Fruit fly (Drosophila melanogaster): ENCODE results near the gene CG33710.

The CG33710 gene

dm6 chr3L:19905427-19905826 is 47.2 kb downstream of the CG33710 start (continued):
- no peak for TF ChIP-seq CG16815 (GFP tag; optimal IDR thresholded peaks at IDR 0.05)
- TF ChIP-seq otp (GFP tag; IDR thresholded peaks at IDR 0.05), result 0 out of 3 replicates have a peak, but pooled peaks have one; percentile 14
- TF ChIP-seq hth (optimal IDR thresholded peaks at IDR 0.05), result no peak
- TF ChIP-seq phol (tag; optimal IDR thresholded peaks at IDR 0.05), result no peak
- no peak for TF ChIP-seq CG8944 (GFP tag; optimal IDR thresholded peaks at IDR 0.05)
- TF ChIP-seq CG9876 (GFP tag; optimal IDR thresholded peaks at IDR 0.05), result no peak
- TF ChIP-seq sob (GFP tag; IDR thresholded peaks at IDR 0.05), result no peak
- TF ChIP-seq CG10462 (GFP tag; optimal IDR thresholded peaks at IDR 0.05), result no peak
- no peak for TF ChIP-seq br (optimal IDR thresholded peaks at IDR 0.05)
- no peak for TF ChIP-seq CG1602 (GFP tag; optimal IDR thresholded peaks at IDR 0.05)
- TF ChIP-seq CG2202 (tag; optimal IDR thresholded peaks at IDR 0.05), result no peak
- no peak for TF ChIP-seq zen2 (GFP tag; IDR thresholded peaks at IDR 0.05; ENCODE audit: partially characterized antibody)
- TF ChIP-seq CG17912 (GFP tag; optimal IDR thresholded peaks at IDR 0.05), result no peak
- TF ChIP-seq dmrt11E (tag; optimal IDR thresholded peaks at IDR 0.05), result no peak
- TF ChIP-seq MESR4 (GFP tag; optimal IDR thresholded peaks at IDR 0.05), result no peak
- TF ChIP-seq CG4730 (GFP tag; IDR thresholded peaks at IDR 0.05), result no peak
- no peak for TF ChIP-seq ab (GFP tag; optimal IDR thresholded peaks at IDR 0.05)
- peak; percentile 51 for TF ChIP-seq CG2120 (GFP tag; optimal IDR thresholded peaks at IDR 0.05)
- no peak for TF ChIP-seq CG17328 (GFP tag; IDR thresholded peaks at IDR 0.05)
- no peak for TF ChIP-seq CG4282 (GFP tag; optimal IDR thresholded peaks at IDR 0.05)
- no peak for TF ChIP-seq Camta (GFP tag; optimal IDR thresholded peaks at IDR 0.05)
- no peak for TF ChIP-seq Dp (GFP tag; optimal IDR thresholded peaks at IDR 0.05)
- TF ChIP-seq org-1 (GFP tag; optimal IDR thresholded peaks at IDR 0.05), result no peak
- no peak for TF ChIP-seq CG8290 (GFP tag; optimal IDR thresholded peaks at IDR 0.05)
- TF ChIP-seq CG8290 (tag; optimal IDR thresholded peaks at IDR 0.05), result no peak
- TF ChIP-seq bbx (GFP tag; IDR thresholded peaks at IDR 0.05; ENCODE audit: partially characterized antibody), result no peak
- TF ChIP-seq jigr1 (GFP tag; IDR thresholded peaks at IDR 0.05), result no peak
- TF ChIP-seq sim (GFP tag; IDR thresholded peaks at IDR 0.05), result no peak
- no peak for TF ChIP-seq CG31441 (GFP tag; IDR thresholded peaks at IDR 0.05)
- peak in 1 of 2 experiments; percentile 21 for TF ChIP-seq bsh (GFP tag; optimal IDR thresholded peaks at IDR 0.05)
- peak; percentile 40 for TF ChIP-seq Hsf (GFP tag; optimal IDR thresholded peaks at IDR 0.05)
- TF ChIP-seq cato (GFP tag; optimal IDR thresholded peaks at IDR 0.05; ENCODE audit: borderline replicate concordance), result no peak
- 0 out of 2 replicates have a peak, but pooled peaks have one; percentile 20 for TF ChIP-seq ranshi (GFP tag; IDR thresholded peaks at IDR 0.05)
- no peak for TF ChIP-seq fru (optimal IDR thresholded peaks at IDR 0.05)
- no peak for TF ChIP-seq CG42726 (GFP tag; IDR thresholded peaks at IDR 0.05; ENCODE audit: partially characterized antibody)
- no peak for TF ChIP-seq CG6791 (GFP tag; IDR thresholded peaks at IDR 0.05; ENCODE audit: partially characterized antibody)
- no peak for TF ChIP-seq CG12299 (tag; optimal IDR thresholded peaks at IDR 0.05)
- no peak for TF ChIP-seq cwo (GFP tag; optimal IDR thresholded peaks at IDR 0.05)
- TF ChIP-seq da (GFP tag; optimal IDR thresholded peaks at IDR 0.05), result no peak
- TF ChIP-seq CG8281 (tag; optimal IDR thresholded peaks at IDR 0.05), result no peak
- TF ChIP-seq Sox100B (GFP tag; optimal IDR thresholded peaks at IDR 0.05), result no peak
- TF ChIP-seq CG6813 (GFP tag; optimal IDR thresholded peaks at IDR 0.05), result no peak
- no peak for TF ChIP-seq CG6854 (GFP tag; optimal IDR thresholded peaks at IDR 0.05)
- TF ChIP-seq schlank (tag; optimal IDR thresholded peaks at IDR 0.05), result no peak
- TF ChIP-seq Oaz (GFP tag; IDR thresholded peaks at IDR 0.05), result no peak
- no peak for TF ChIP-seq ro (GFP tag; IDR thresholded peaks at IDR 0.05)
- no peak for TF ChIP-seq prd (optimal IDR thresholded peaks at IDR 0.05)
- 0 out of 3 replicates have a peak, but pooled peaks have one; percentile 16 for TF ChIP-seq prd (GFP tag; IDR thresholded peaks at IDR 0.05)
- no peak for TF ChIP-seq Jarid2 (GFP tag; optimal IDR thresholded peaks at IDR 0.05)
- TF ChIP-seq Dad (GFP tag; optimal IDR thresholded peaks at IDR 0.05), result no peak
- no peak for TF ChIP-seq CG13296 (GFP tag; optimal IDR thresholded peaks at IDR 0.05)
- TF ChIP-seq Scr (GFP tag; IDR thresholded peaks at IDR 0.05; ENCODE audit: partially characterized antibody), result no peak
- TF ChIP-seq hbn (GFP tag; IDR thresholded peaks at IDR 0.05; ENCODE audit: partially characterized antibody), result no peak

Data from whole organism, embryonic.